Fruit fly (Drosophila melanogaster) whole organism, pupa: ENCODE measurements around the gene CG13047.

ENCODE experiments used
- CG14655 ChIP-seq: fragments of 200-800 bp; sonication (Bioruptor generic); optimal IDR thresholded peaks from 3 replicates; lab custom pipeline; 2017; ENCODE audit warnings: mild to moderate bottlenecking, missing biosample characterization, missing genetic modification reagents, missing genetic modification characterization
- CG15710 ChIP-seq: fragments of 200-800 bp; sonication (Bioruptor generic); optimal IDR thresholded peaks from 2 replicates; lab custom pipeline; 2018; ENCODE audit warnings: missing biosample characterization, mild to moderate bottlenecking, missing genetic modification characterization, moderate library complexity
- CG4496 ChIP-seq: fragments of 200-800 bp; sonication (Bioruptor generic); IDR thresholded peaks from 3 replicates; pipeline ENCODE4 v1.3.6; 2022; ENCODE audit warnings: missing biosample characterization, missing genetic modification characterization
- Ets98B ChIP-seq: fragments of 200-800 bp; sonication (Bioruptor generic); IDR thresholded peaks from 2 replicates; pipeline ENCODE4 v1.3.6; 2022; ENCODE audit warnings: missing biosample characterization, missing genetic modification characterization
- Pif1A ChIP-seq: fragments of 200-800 bp; sonication (Bioruptor generic); optimal IDR thresholded peaks from 3 replicates; lab custom pipeline; 2016; ENCODE audit warnings: missing biosample characterization, missing genetic modification characterization
- Pif1B ChIP-seq: fragments of 200-800 bp; sonication (Bioruptor generic); optimal IDR thresholded peaks from 3 replicates; lab custom pipeline; 2016; ENCODE audit warnings: missing biosample characterization, missing genetic modification characterization
- Snoo ChIP-seq: fragments of 200-800 bp; sonication (Bioruptor generic); optimal IDR thresholded peaks from 3 replicates; lab custom pipeline; 2017; ENCODE audit warnings: missing biosample characterization, mild to moderate bottlenecking, missing genetic modification characterization, inconsistent platforms
- fd96Ca ChIP-seq: fragments of 200-800 bp; sonication (Bioruptor generic); IDR thresholded peaks from 3 replicates; pipeline ENCODE4 v1.3.6; 2022; ENCODE audit warnings: missing biosample characterization, missing genetic modification characterization
- gl ChIP-seq: fragments of 200-800 bp; sonication (Bioruptor generic); optimal IDR thresholded peaks from 2 replicates; lab custom pipeline; 2018; ENCODE audit warnings: missing biosample characterization, mild to moderate bottlenecking, missing genetic modification characterization

- TF ChIP-seq CG15710 = no peak
- no peak for TF ChIP-seq CG14655 (GFP tag; lab: Kevin White, UChicago)
- TF ChIP-seq Snoo (tag; lab: Kevin White, UChicago) = no peak
- no peak for TF ChIP-seq Ets98B (GFP tag; lab: Robert Waterston, UW)
- no peak for TF ChIP-seq CG4496
- no peak for TF ChIP-seq fd96Ca (GFP tag; lab: Robert Waterston, UW)
- TF ChIP-seq gl (tag; lab: Kevin White, UChicago) = no peak
- no peak for TF ChIP-seq Pif1B (GFP tag; lab: Kevin White, UChicago)
- TF ChIP-seq Pif1A (GFP tag; lab: Kevin White, UChicago) = no peak
Measured at dm6 chr3L:16265000-16265399, 20.2 kb downstream of the CG13047 start, which contains the start of the genes CG13051 and CG13069.
